Worm (Caenorhabditis elegans) whole organism, L3 larva: ENCODE data around the gene lelo-4.

Source experiments
- R02D3.7 ChIP-seq: fragments of 150-350 bp; optimal IDR thresholded peaks from 2 replicates; lab custom pipeline; 2014; ENCODE audit warnings: missing biosample characterization, missing genetic modification characterization
- ZK546.5 ChIP-seq: sonication (generic microtip); optimal IDR thresholded peaks from 2 replicates; lab custom pipeline; 2017; ENCODE audit warnings: missing biosample characterization, missing genetic modification characterization
- ama-1 ChIP-seq: fragments of 150-350 bp; optimal IDR thresholded peaks from 2 replicates; lab custom pipeline; 2018
- ceh-16 ChIP-seq: sonication (generic microtip); optimal IDR thresholded peaks from 2 replicates; lab custom pipeline; 2017; ENCODE audit warnings: missing biosample characterization, missing genetic modification characterization
- ceh-28 ChIP-seq: fragments of 150-350 bp; optimal IDR thresholded peaks from 2 replicates; lab custom pipeline; 2014; ENCODE audit warnings: missing biosample characterization, missing genetic modification reagents, missing genetic modification characterization
- ceh-82 ChIP-seq: fragments of 150-350 bp; optimal IDR thresholded peaks from 2 replicates; lab custom pipeline; 2014; ENCODE audit warnings: missing biosample characterization, missing genetic modification characterization
- ceh-9 ChIP-seq: sonication (generic microtip); optimal IDR thresholded peaks from 2 replicates; lab custom pipeline; 2018; ENCODE audit warnings: missing biosample characterization, missing genetic modification characterization
- daf-12 ChIP-seq: fragments of 150-350 bp; optimal IDR thresholded peaks from 2 replicates; lab custom pipeline; 2014; ENCODE audit warnings: missing biosample characterization, missing genetic modification reagents, missing genetic modification characterization
- elt-1 ChIP-seq: fragments of 150-350 bp; optimal IDR thresholded peaks from 2 replicates; lab custom pipeline; 2014; ENCODE audit warnings: missing biosample characterization, missing genetic modification characterization
- elt-2 ChIP-seq: sonication (generic microtip); optimal IDR thresholded peaks from 2 replicates; lab custom pipeline; 2016; ENCODE audit warnings: missing genetic modification reagents, mild to moderate bottlenecking, missing genetic modification characterization, missing compliant biosample characterization
- eor-1 ChIP-seq, 2 experiments: fragments of 150-350 bp; optimal IDR thresholded peaks; 2 replicates each; lab custom pipeline; 2014 to 2018; ENCODE audit warnings: missing biosample characterization in 2 of 2, missing genetic modification characterization in 2 of 2
- fkh-10 ChIP-seq: sonication (generic microtip); optimal IDR thresholded peaks from 2 replicates; lab custom pipeline; 2017; ENCODE audit warnings: missing biosample characterization, missing genetic modification reagents, missing genetic modification characterization
- fkh-2 ChIP-seq: fragments of 150-350 bp; optimal IDR thresholded peaks from 2 replicates; lab custom pipeline; 2014; ENCODE audit warnings: missing biosample characterization, missing genetic modification reagents, missing genetic modification characterization
- fos-1 ChIP-seq: fragments of 150-350 bp; optimal IDR thresholded peaks from 2 replicates; lab custom pipeline; 2014; ENCODE audit warnings: missing biosample characterization, missing genetic modification characterization
- hmg-11 ChIP-seq: sonication (generic microtip); optimal IDR thresholded peaks from 2 replicates; lab custom pipeline; 2016; ENCODE audit warnings: missing genetic modification characterization, missing compliant biosample characterization
- jun-1 ChIP-seq: fragments of 150-350 bp; optimal IDR thresholded peaks from 2 replicates; lab custom pipeline; 2014; ENCODE audit warnings: missing biosample characterization, missing genetic modification reagents, missing genetic modification characterization
- lin-39 ChIP-seq: fragments of 150-350 bp; optimal IDR thresholded peaks from 2 replicates; lab custom pipeline; 2018; ENCODE audit warnings: missing biosample characterization, missing genetic modification reagents, missing genetic modification characterization
- lsy-12 ChIP-seq: sonication (generic microtip); optimal IDR thresholded peaks from 2 replicates; lab custom pipeline; 2016; ENCODE audit warnings: mild to moderate bottlenecking, missing genetic modification characterization, missing compliant biosample characterization
- mml-1 ChIP-seq: fragments of 150-350 bp; sonication (generic microtip); optimal IDR thresholded peaks from 3 replicates; lab custom pipeline; 2014; ENCODE audit warnings: missing biosample characterization, missing genetic modification characterization
- nhr-11 ChIP-seq: fragments of 150-350 bp; optimal IDR thresholded peaks from 2 replicates; lab custom pipeline; 2014; ENCODE audit warnings: missing biosample characterization, missing genetic modification characterization
- nhr-12 ChIP-seq: fragments of 150-350 bp; optimal IDR thresholded peaks from 2 replicates; lab custom pipeline; 2014; ENCODE audit warnings: missing biosample characterization, missing genetic modification characterization
- nhr-23 ChIP-seq: fragments of 150-350 bp; optimal IDR thresholded peaks from 2 replicates; lab custom pipeline; 2014; ENCODE audit warnings: missing biosample characterization, missing genetic modification reagents, missing genetic modification characterization
- nhr-25 ChIP-seq: sonication (generic microtip); optimal IDR thresholded peaks from 2 replicates; lab custom pipeline; 2017; ENCODE audit warnings: missing biosample characterization, missing genetic modification characterization
- nhr-28 ChIP-seq: fragments of 150-350 bp; optimal IDR thresholded peaks from 2 replicates; lab custom pipeline; 2014; ENCODE audit warnings: missing biosample characterization, missing genetic modification characterization
- nhr-43 ChIP-seq: sonication (generic microtip); optimal IDR thresholded peaks from 2 replicates; lab custom pipeline; 2016; ENCODE audit warnings: mild to moderate bottlenecking, missing genetic modification characterization, missing compliant biosample characterization; ENCODE audit not compliant: poor library complexity, severe bottlenecking
- nhr-77 ChIP-seq: fragments of 150-350 bp; optimal IDR thresholded peaks from 2 replicates; lab custom pipeline; 2014; ENCODE audit warnings: missing biosample characterization, missing genetic modification characterization
- sea-2 ChIP-seq: fragments of 150-350 bp; sonication (generic microtip); optimal IDR thresholded peaks from 4 replicates; lab custom pipeline; 2014; ENCODE audit warnings: missing biosample characterization, missing genetic modification reagents, missing genetic modification characterization
- skn-1 ChIP-seq: fragments of 150-350 bp; optimal IDR thresholded peaks from 2 replicates; lab custom pipeline; 2014; ENCODE audit warnings: missing biosample characterization, missing genetic modification characterization
- snpc-4 ChIP-seq: fragments of 150-350 bp; optimal IDR thresholded peaks from 2 replicates; lab custom pipeline; 2014; ENCODE audit warnings: missing biosample characterization, missing genetic modification characterization
- tbx-2 ChIP-seq: sonication (generic microtip); optimal IDR thresholded peaks from 2 replicates; lab custom pipeline; 2016; ENCODE audit warnings: mild to moderate bottlenecking, missing genetic modification characterization, missing compliant biosample characterization
- unc-39 ChIP-seq: sonication (generic microtip); optimal IDR thresholded peaks from 4 replicates; lab custom pipeline; 2017; ENCODE audit warnings: missing biosample characterization, missing genetic modification characterization
- ztf-11 ChIP-seq: fragments of 150-350 bp; optimal IDR thresholded peaks from 2 replicates; lab custom pipeline; 2014; ENCODE audit warnings: missing biosample characterization, missing genetic modification characterization
- ztf-4 ChIP-seq: fragments of 150-350 bp; optimal IDR thresholded peaks from 2 replicates; lab custom pipeline; 2014; ENCODE audit warnings: missing biosample characterization, missing genetic modification characterization

lelo-4 gene

DNA sequence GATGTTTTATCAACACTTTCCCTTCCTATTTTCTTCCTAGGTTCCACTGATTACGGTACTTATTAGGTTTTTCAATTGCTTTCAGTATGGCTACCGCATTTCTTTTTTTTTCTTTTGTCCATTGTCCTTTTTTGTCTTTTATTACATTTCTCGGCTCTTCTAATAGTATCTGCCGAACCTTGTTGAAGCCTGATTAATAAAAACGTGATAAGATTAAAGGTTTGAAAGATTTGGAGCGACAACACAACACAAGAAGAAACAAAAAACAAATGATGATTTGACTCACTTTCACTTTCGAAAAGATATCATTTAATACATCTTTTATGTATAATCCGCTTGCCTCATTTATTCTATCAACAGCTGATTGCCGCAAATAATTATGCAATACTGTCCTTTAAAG lies 49.7 kb upstream of the lelo-4 start, which contains the start of gene C25H3.15:
TSS of gene C25H3.15 (plus strand) at position 301 of the 400 bp plus-strand sequence.
- TF ChIP-seq nhr-23 (peak; percentile 15), elt-1 (tag; lab: Kevin White, UChicago) (no peak)
- TF ChIP-seq, all 47 proteins: peak for 1

DNA sequence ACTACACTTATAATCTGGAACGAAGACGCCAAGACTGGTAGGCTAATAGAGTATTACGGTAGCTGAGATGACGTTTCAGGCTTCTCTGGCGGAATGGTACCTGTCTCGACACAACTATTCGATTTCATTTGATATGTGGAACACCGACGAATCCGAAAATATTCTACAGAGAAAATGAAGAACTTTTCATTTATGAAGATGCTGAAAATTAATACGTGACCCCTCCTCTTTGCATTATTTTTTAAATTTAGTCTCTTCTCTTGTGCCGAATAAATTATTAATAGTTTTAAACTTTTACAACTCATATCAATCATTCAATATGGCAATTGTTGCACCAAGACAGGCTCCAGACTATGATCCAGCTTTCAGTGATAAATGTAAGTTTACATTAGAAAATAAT lies 48.7 kb upstream of the lelo-4 start, which contains the start of gene C25H3.16:
TSS of gene C25H3.16 (plus strand) at position 301 of the 400 bp plus-strand sequence.
- TF ChIP-seq ZK546.5 (no peak), eor-1 (tag; optimal IDR thresholded peaks at IDR 0.05; lab: Kevin White, UChicago) (no peak), nhr-77 (no peak), hmg-11 (no peak), fos-1 (no peak)
- TF ChIP-seq, all 47 proteins: peak for 0

DNA sequence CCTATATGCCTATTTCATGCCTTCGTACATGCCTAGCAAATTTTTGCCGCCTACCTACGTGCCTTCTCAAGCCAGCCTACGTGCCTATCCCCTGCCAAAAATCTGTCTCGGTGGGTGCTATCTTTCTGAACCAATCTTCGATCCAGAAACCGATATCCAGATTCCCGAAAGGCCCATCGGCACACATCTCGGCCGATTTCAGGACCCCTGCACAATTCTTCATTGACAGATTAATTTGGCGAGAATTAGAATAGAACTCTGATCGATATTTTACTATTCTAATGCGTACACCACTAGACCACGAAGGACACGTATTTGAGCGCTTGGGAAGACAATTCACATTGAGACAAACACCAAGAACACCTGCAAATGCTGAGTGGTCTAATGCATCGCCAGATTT lies 47.2 kb upstream of the lelo-4 start:
- TF ChIP-seq ceh-16 (tag; lab: Kevin White, UChicago) (no peak), daf-12 (tag; lab: Kevin White, UChicago) (no peak), lsy-12 (tag; lab: Kevin White, UChicago) (no peak), unc-39 (tag; lab: Kevin White, UChicago) (no peak), R02D3.7 (tag; lab: Kevin White, UChicago) (no peak), skn-1 (tag; lab: Kevin White, UChicago) (no peak), nhr-25 (tag; lab: Kevin White, UChicago) (no peak), tbx-2 (tag; lab: Kevin White, UChicago) (no peak), fos-1 (no peak), elt-1 (tag; lab: Kevin White, UChicago) (no peak), hmg-11 (no peak), ceh-82 (tag; lab: Kevin White, UChicago) (no peak), nhr-12 (no peak), ztf-4 (tag; lab: Kevin White, UChicago) (no peak), ama-1 (lab: Kevin White, UChicago) (no peak), sea-2 (GFP tag; lab: Kevin White, UChicago) (no peak), nhr-43 (no peak), nhr-77 (no peak), snpc-4 (tag; lab: Kevin White, UChicago) (no peak)

DNA sequence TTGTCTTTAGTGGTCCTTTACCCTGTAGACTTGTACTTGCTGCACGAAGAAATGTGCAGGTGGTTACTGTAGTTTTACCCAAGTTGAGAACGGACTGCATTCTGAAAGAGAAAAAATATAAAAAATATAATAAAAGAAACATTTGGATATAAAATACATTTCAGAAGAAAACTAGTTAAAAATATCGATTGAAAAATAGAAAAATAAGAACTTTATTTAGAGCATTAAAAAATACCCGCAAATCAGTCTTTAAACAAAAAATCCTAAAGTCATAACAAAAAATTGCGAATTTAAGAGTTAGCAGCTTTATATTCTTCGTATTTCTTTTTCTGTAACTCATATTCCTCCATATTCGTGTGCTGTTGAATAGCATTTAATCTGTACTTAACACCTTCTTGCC lies 45.9 kb upstream of the lelo-4 start, which contains the start of gene C25H3.7:
TSS of gene C25H3.7 (minus strand) at position 101 of the 400 bp plus-strand sequence.
- TF ChIP-seq ztf-4 (tag; lab: Kevin White, UChicago) = no peak
- no peak for TF ChIP-seq R02D3.7 (tag; lab: Kevin White, UChicago)
- no peak for TF ChIP-seq ceh-16 (tag; lab: Kevin White, UChicago)
- TF ChIP-seq nhr-11 (tag; lab: Kevin White, UChicago) = no peak

DNA sequence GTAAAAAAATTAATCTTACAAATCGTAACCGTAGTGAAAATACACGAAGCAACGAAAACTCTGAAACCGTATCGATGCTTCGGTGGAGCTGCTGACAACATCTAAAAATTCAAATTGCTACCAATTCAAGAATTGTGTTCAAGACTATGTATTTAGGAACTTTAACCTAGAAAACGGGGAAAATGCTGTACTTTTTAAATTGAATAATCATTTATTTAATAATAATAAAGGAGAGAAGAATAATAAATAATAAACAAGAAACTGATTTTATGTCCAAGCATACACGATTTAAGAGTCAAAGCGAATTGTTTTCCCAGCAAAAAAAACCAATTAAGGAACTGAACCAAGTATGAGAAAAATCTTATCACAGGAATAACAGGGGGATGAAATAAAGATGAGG lies 45.1 kb upstream of the lelo-4 start, which contains the start of gene C25H3.17:
TSS of gene C25H3.17 (minus strand) at position 101 of the 400 bp plus-strand sequence.
- TF ChIP-seq nhr-77 (no peak), ama-1 (lab: Kevin White, UChicago) (no peak), fkh-10 (no peak), fkh-2 (no peak), mml-1 (tag; lab: Kevin White, UChicago) (no peak), ceh-28 (no peak), unc-39 (tag; lab: Kevin White, UChicago) (no peak), ceh-9 (tag; lab: Kevin White, UChicago) (no peak), lin-39 (tag; lab: Kevin White, UChicago) (no peak), ztf-4 (tag; lab: Kevin White, UChicago) (no peak)
- TF ChIP-seq, all 47 proteins: peak for 0

DNA sequence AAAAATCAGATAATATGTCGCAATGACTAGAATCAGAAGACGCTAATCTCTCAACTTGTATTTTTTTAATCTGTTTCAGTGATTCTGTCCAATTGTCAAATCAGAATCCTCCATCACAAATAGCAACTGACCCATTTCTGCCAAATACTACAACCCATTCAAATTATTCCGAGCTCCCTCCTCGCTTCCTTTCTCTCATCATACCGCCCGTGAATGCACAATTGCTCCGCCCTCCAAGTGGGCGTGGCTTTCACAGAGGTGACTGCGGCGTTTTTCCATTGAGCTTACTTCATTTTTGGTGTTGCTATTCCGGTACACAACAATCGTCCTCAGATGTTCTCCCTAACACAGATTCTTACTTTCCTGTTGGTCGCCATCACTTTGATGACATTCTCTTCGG lies 34.0 kb upstream of the lelo-4 start, which contains the start of gene flp-27:
TSS of gene flp-27 (plus strand) at position 301 of the 400 bp plus-strand sequence.
- TF ChIP-seq elt-2 = no peak
- no peak for TF ChIP-seq nhr-28 (tag; lab: Kevin White, UChicago)
- TF ChIP-seq ZK546.5 = no peak
- no peak for TF ChIP-seq jun-1 (tag; lab: Kevin White, UChicago)
- no peak for TF ChIP-seq elt-1 (tag; lab: Kevin White, UChicago)
- TF ChIP-seq snpc-4 (tag; lab: Kevin White, UChicago) = no peak
- no peak for TF ChIP-seq nhr-11 (tag; lab: Kevin White, UChicago)
- TF ChIP-seq lin-39 (tag; lab: Kevin White, UChicago) = no peak
- no peak for TF ChIP-seq eor-1 (tag; optimal IDR thresholded peaks at IDR 0.05; lab: Kevin White, UChicago)
- TF ChIP-seq lsy-12 (tag; lab: Kevin White, UChicago) = no peak
- no peak for TF ChIP-seq ztf-11
- TF ChIP-seq, all 47 proteins: peak for 0
